Fruit fly (Drosophila melanogaster): ENCODE results near the gene CG31528.

The CG31528 gene

DNA sequence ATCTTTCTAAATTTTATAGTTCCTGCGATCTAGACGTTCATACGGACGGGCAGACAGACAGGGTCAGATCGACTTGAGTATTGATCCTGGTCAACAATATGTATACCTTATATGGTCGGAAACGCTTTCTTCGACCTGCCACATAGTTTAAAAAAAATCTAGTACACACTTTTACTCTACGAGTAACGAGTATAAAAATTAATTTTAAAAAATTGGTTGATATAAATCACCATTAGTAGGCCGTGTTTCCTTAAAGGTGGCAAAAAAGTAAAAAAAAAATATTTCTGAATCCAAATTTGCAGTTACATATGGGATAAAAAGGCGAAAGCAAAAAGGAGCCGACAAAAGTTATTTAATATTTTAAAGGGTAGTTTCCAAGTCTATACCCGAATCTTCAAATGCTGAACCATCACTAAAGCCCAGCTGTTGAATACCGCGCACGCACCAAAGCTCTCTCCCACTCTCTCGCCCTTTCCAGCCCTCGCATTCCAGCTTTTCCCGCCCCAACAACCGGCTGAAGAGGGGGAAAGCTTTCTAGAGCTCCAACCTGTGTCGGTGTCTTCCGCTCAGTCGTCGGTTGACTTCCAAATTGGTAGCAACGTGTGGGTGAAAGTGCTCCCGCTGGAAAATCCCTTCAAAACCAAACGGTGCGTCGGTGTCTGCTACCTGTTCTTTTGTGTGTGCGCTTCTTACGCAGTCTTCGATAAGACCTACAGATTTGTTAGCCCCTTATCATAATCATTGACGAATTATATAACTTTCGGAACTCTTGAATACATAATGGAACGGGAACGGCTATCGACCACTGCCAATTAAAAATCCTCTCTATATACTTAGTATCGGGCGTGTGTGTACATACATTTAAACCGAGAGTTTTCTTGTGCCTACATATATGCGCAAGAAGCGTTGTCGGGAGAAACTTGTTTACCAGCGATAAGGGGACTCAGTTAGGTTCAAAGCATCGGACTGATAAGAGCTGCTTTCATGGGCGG is 37.6 kb upstream of the CG31528 start, which contains the start of gene Sfxn1-3 (continued):
- peak; percentile 92 for TF ChIP-seq Jarid2 (GFP tag; optimal IDR thresholded peaks at IDR 0.05)
- 0 out of 3 replicates have a peak, but pooled peaks have one; percentile 59 for TF ChIP-seq Opbp (GFP tag; IDR thresholded peaks at IDR 0.05; ENCODE audit: partially characterized antibody)
- peak; percentile 40 for TF ChIP-seq BEAF-32 (GFP tag; optimal IDR thresholded peaks at IDR 0.05)
- peak; percentile 67 for TF ChIP-seq CG4328 (GFP tag; optimal IDR thresholded peaks at IDR 0.05)
- peak; percentile 31 for TF ChIP-seq Bdp1 (GFP tag; optimal IDR thresholded peaks at IDR 0.05)
- TF ChIP-seq Scr (GFP tag; IDR thresholded peaks at IDR 0.05; ENCODE audit: partially characterized antibody): 0 out of 2 replicates have a peak, but pooled peaks have one; percentile 35
- TF ChIP-seq hth (optimal IDR thresholded peaks at IDR 0.05): no peak
- peak; percentile 51 for TF ChIP-seq CG15514 (GFP tag; optimal IDR thresholded peaks at IDR 0.05)
- peak; percentile 85 for TF ChIP-seq mirr (GFP tag; optimal IDR thresholded peaks at IDR 0.05)
- TF ChIP-seq gfzf (GFP tag; optimal IDR thresholded peaks at IDR 0.05): no peak
- TF ChIP-seq ssp (GFP tag; IDR thresholded peaks at IDR 0.05): no peak
- TF ChIP-seq zfh1 (GFP tag; IDR thresholded peaks at IDR 0.05): no peak; the same call in 2 of the 3 replicates
- peak; percentile 38 for TF ChIP-seq NfI (GFP tag; optimal IDR thresholded peaks at IDR 0.05)
- TF ChIP-seq Drgx (GFP tag; IDR thresholded peaks at IDR 0.05): no peak
- peak; percentile 33 for TF ChIP-seq jumu (GFP tag; optimal IDR thresholded peaks at IDR 0.05)
- peak; percentile 10 for TF ChIP-seq Dad (GFP tag; optimal IDR thresholded peaks at IDR 0.05)
- peak; percentile 72 for TF ChIP-seq CG13894 (tag; optimal IDR thresholded peaks at IDR 0.05)
- TF ChIP-seq CG6791 (GFP tag; IDR thresholded peaks at IDR 0.05; ENCODE audit: partially characterized antibody): peak; percentile 62; the same call in 1 of the 3 replicates
- TF ChIP-seq H2.0 (GFP tag; IDR thresholded peaks at IDR 0.05): 0 out of 2 replicates have a peak, but pooled peaks have one; percentile 26
- peak; percentile 73 for TF ChIP-seq cwo (GFP tag; optimal IDR thresholded peaks at IDR 0.05)
- TF ChIP-seq CG12155 (GFP tag; optimal IDR thresholded peaks at IDR 0.05): no peak
- TF ChIP-seq CG7839 (tag; optimal IDR thresholded peaks at IDR 0.05): peak; percentile 33
- TF ChIP-seq YL-1 (GFP tag; optimal IDR thresholded peaks at IDR 0.05): peak; percentile 16
- TF ChIP-seq Stat92E (GFP tag; optimal IDR thresholded peaks at IDR 0.05): peak in 1 of 3 experiments; percentile 61
- TF ChIP-seq btn (GFP tag; optimal IDR thresholded peaks at IDR 0.05): no peak
- TF ChIP-seq her (GFP tag; optimal IDR thresholded peaks at IDR 0.05): peak; percentile 51
- TF ChIP-seq CG34376 (GFP tag; optimal IDR thresholded peaks at IDR 0.05): peak; percentile 98
- peak; percentile 81 for TF ChIP-seq Deaf1 (tag; optimal IDR thresholded peaks at IDR 0.05)
- TF ChIP-seq CG9437 (GFP tag; optimal IDR thresholded peaks at IDR 0.05): no peak
- TF ChIP-seq ash1 (GFP tag; optimal IDR thresholded peaks at IDR 0.05): peak; percentile 65
- TF ChIP-seq crc (GFP tag; optimal IDR thresholded peaks at IDR 0.05): no peak
- TF ChIP-seq jigr1 (GFP tag; IDR thresholded peaks at IDR 0.05): no peak
- no peak for TF ChIP-seq CG17186 (GFP tag; optimal IDR thresholded peaks at IDR 0.05)
- TF ChIP-seq Atf-2 (GFP tag; optimal IDR thresholded peaks at IDR 0.05): peak; percentile 26
- TF ChIP-seq Sry-δ (GFP tag; optimal IDR thresholded peaks at IDR 0.05): peak; percentile 78
- no peak for TF ChIP-seq lola (GFP tag; optimal IDR thresholded peaks at IDR 0.05)
- TF ChIP-seq CG31365 (tag; optimal IDR thresholded peaks at IDR 0.05): peak; percentile 11
- TF ChIP-seq Hr51 (GFP tag; optimal IDR thresholded peaks at IDR 0.05): peak; percentile 1 to 32
- peak; percentile 2 for TF ChIP-seq CG14710 (tag; optimal IDR thresholded peaks at IDR 0.05)
- TF ChIP-seq row (GFP tag; IDR thresholded peaks at IDR 0.05): peak; percentile 95
- TF ChIP-seq dm (GFP tag; optimal IDR thresholded peaks at IDR 0.05): peak; percentile 36
- no peak for TF ChIP-seq ken (GFP tag; IDR thresholded peaks at IDR 0.05)
- no peak for TF ChIP-seq CG12236 (GFP tag; optimal IDR thresholded peaks at IDR 0.05)
- TF ChIP-seq repo (GFP tag; optimal IDR thresholded peaks at IDR 0.05): no peak
- 0 out of 3 replicates have a peak, but pooled peaks have one; percentile 41 for TF ChIP-seq HLH4C (GFP tag; IDR thresholded peaks at IDR 0.05; ENCODE audit: partially characterized antibody)
- TF ChIP-seq CG7556 (GFP tag; optimal IDR thresholded peaks at IDR 0.05): peak; percentile 19
